Fruit fly (Drosophila melanogaster) whole organism, adult: ENCODE measurements around the gene CG15547.

ENCODE experiments used
- CG11617 ChIP-seq: fragments of 200-800 bp; sonication (Bioruptor generic); optimal IDR thresholded peaks from 2 replicates; lab custom pipeline; 2017; ENCODE audit warnings: mild to moderate bottlenecking, missing biosample characterization, missing genetic modification reagents, missing genetic modification characterization
- CG12768 ChIP-seq: fragments of 200-800 bp; sonication (Bioruptor generic); optimal IDR thresholded peaks from 2 replicates; lab custom pipeline; 2017; ENCODE audit warnings: missing biosample characterization, missing genetic modification characterization, mild to moderate bottlenecking, moderate library complexity, missing genetic modification reagents
- CG14711 ChIP-seq: fragments of 200-800 bp; sonication (Bioruptor generic); optimal IDR thresholded peaks from 2 replicates; lab custom pipeline; 2018; ENCODE audit warnings: missing biosample characterization, mild to moderate bottlenecking, missing genetic modification characterization, moderate library complexity
- CG1620 ChIP-seq: fragments of 200-800 bp; sonication (Bioruptor generic); optimal IDR thresholded peaks from 2 replicates; lab custom pipeline; 2016; ENCODE audit warnings: missing biosample characterization, missing genetic modification characterization
- CG33017 ChIP-seq: fragments of 200-800 bp; sonication (Bioruptor generic); optimal IDR thresholded peaks from 2 replicates; lab custom pipeline; 2018; ENCODE audit warnings: missing biosample characterization, mild to moderate bottlenecking, missing genetic modification characterization, moderate library complexity
- CG5204 ChIP-seq: fragments of 200-800 bp; sonication (Bioruptor generic); optimal IDR thresholded peaks from 2 replicates; lab custom pipeline; 2016; ENCODE audit warnings: missing biosample characterization, missing genetic modification characterization
- CG7045 ChIP-seq: fragments of 200-800 bp; sonication (Bioruptor generic); optimal IDR thresholded peaks from 2 replicates; lab custom pipeline; 2017; ENCODE audit warnings: missing biosample characterization, mild to moderate bottlenecking, missing genetic modification characterization
- CG7101 ChIP-seq: fragments of 200-800 bp; sonication (Bioruptor generic); optimal IDR thresholded peaks from 2 replicates; lab custom pipeline; 2018; ENCODE audit warnings: missing biosample characterization, mild to moderate bottlenecking, missing genetic modification characterization, moderate library complexity
- Clk ChIP-seq: fragments of 200-800 bp; sonication (Bioruptor generic); optimal IDR thresholded peaks from 2 replicates; lab custom pipeline; 2017; ENCODE audit warnings: missing biosample characterization, missing genetic modification characterization
- Crg-1 ChIP-seq: fragments of 200-800 bp; sonication (Bioruptor generic); optimal IDR thresholded peaks from 2 replicates; lab custom pipeline; 2016; ENCODE audit warnings: missing biosample characterization, missing genetic modification characterization
- Hr96 ChIP-seq: fragments of 200-800 bp; sonication (Bioruptor generic); optimal IDR thresholded peaks from 2 replicates; lab custom pipeline; 2016; ENCODE audit warnings: missing biosample characterization, missing genetic modification characterization
- Mnt ChIP-seq: fragments of 200-800 bp; sonication (Bioruptor generic); optimal IDR thresholded peaks from 2 replicates; lab custom pipeline; 2016; ENCODE audit warnings: missing biosample characterization, mild to moderate bottlenecking, missing genetic modification characterization
- bab1 ChIP-seq: fragments of 200-800 bp; sonication (Bioruptor generic); optimal IDR thresholded peaks from 3 replicates; lab custom pipeline; 2019; ENCODE audit warnings: missing biosample characterization, mild to moderate bottlenecking, missing genetic modification characterization, moderate library complexity
- cic ChIP-seq: fragments of 200-800 bp; sonication (Bioruptor generic); optimal IDR thresholded peaks from 2 replicates; lab custom pipeline; 2017; ENCODE audit warnings: missing biosample characterization, mild to moderate bottlenecking, missing genetic modification characterization, moderate library complexity
- cnc ChIP-seq, 2 experiments: fragments of >200 bp; optimal IDR thresholded peaks; 2 replicates each; lab custom pipeline; 2017
- kay ChIP-seq: fragments of 200-800 bp; sonication (Bioruptor generic); peaks from one replicate; lab custom pipeline; 2016; ENCODE audit warnings: missing biosample characterization, missing genetic modification characterization, borderline replicate concordance
- ovo ChIP-seq: fragments of 200-800 bp; sonication (Bioruptor generic); optimal IDR thresholded peaks from 2 replicates; lab custom pipeline; 2016; ENCODE audit warnings: missing biosample characterization, missing genetic modification characterization
- pad ChIP-seq: fragments of 200-800 bp; sonication (Bioruptor generic); optimal IDR thresholded peaks from 3 replicates; lab custom pipeline; 2017; ENCODE audit warnings: missing biosample characterization, missing genetic modification characterization, mild to moderate bottlenecking, moderate library complexity, missing genetic modification reagents
- tj ChIP-seq: fragments of 200-800 bp; sonication (Bioruptor generic); optimal IDR thresholded peaks from 3 replicates; lab custom pipeline; 2017; ENCODE audit warnings: missing biosample characterization, mild to moderate bottlenecking, missing genetic modification characterization, moderate library complexity
- toe ChIP-seq: fragments of 200-800 bp; sonication (Bioruptor generic); optimal IDR thresholded peaks from 2 replicates; lab custom pipeline; 2016; ENCODE audit warnings: missing biosample characterization, missing genetic modification characterization

CG15547 gene

dm6 chr3R:30840741-30841140 is 42.6 kb downstream of the CG15547 start:
- TF ChIP-seq CG14711 (tag; lab: Kevin White, UChicago) (no peak), Hr96 (GFP tag; lab: Kevin White, UChicago) (no peak), Crg-1 (GFP tag; lab: Kevin White, UChicago) (no peak), ovo (no peak), cic (GFP tag; lab: Kevin White, UChicago) (no peak), cnc (optimal IDR thresholded peaks at IDR 0.05; lab: Kevin White, UChicago) (no peak), CG5204 (no peak), pad (no peak), CG1620 (GFP tag; lab: Kevin White, UChicago) (no peak), CG11617 (GFP tag; lab: Kevin White, UChicago) (no peak), kay (GFP tag; lab: Kevin White, UChicago) (no peak), Clk (no peak), CG12768 (no peak), CG33017 (no peak), toe (GFP tag; lab: Kevin White, UChicago) (no peak), bab1 (GFP tag; lab: Kevin White, UChicago) (no peak), tj (no peak), Mnt (GFP tag; lab: Kevin White, UChicago) (no peak)

- TF ChIP-seq CG33017 (no peak), kay (GFP tag; lab: Kevin White, UChicago) (no peak), Crg-1 (GFP tag; lab: Kevin White, UChicago) (no peak), CG11617 (GFP tag; lab: Kevin White, UChicago) (no peak), pad (no peak), CG7101 (tag; lab: Kevin White, UChicago) (no peak), toe (GFP tag; lab: Kevin White, UChicago) (no peak), CG14711 (tag; lab: Kevin White, UChicago) (no peak), Clk (no peak), CG7045 (GFP tag; lab: Kevin White, UChicago) (no peak), cic (GFP tag; lab: Kevin White, UChicago) (no peak), tj (no peak), CG1620 (GFP tag; lab: Kevin White, UChicago) (no peak), bab1 (GFP tag; lab: Kevin White, UChicago) (no peak), cnc (optimal IDR thresholded peaks at IDR 0.05; lab: Kevin White, UChicago) (no peak), CG5204 (no peak), Mnt (GFP tag; lab: Kevin White, UChicago) (no peak)
Observed at dm6 chr3R:30833078-30833477, 50.2 kb downstream of the CG15547 start.

- TF ChIP-seq CG33017 (no peak), CG1620 (GFP tag; lab: Kevin White, UChicago) (no peak), Clk (no peak), tj (no peak), CG7045 (GFP tag; lab: Kevin White, UChicago) (no peak)
Observed at dm6 chr3R:30832130-30832529, 51.2 kb downstream of the CG15547 start.
